Worm (Caenorhabditis elegans): ENCODE measurements around the gene che-12.
A peak's percentile ranks its signal among the peaks of the same experiment; 100 is the strongest.

che-12 gene

DNA sequence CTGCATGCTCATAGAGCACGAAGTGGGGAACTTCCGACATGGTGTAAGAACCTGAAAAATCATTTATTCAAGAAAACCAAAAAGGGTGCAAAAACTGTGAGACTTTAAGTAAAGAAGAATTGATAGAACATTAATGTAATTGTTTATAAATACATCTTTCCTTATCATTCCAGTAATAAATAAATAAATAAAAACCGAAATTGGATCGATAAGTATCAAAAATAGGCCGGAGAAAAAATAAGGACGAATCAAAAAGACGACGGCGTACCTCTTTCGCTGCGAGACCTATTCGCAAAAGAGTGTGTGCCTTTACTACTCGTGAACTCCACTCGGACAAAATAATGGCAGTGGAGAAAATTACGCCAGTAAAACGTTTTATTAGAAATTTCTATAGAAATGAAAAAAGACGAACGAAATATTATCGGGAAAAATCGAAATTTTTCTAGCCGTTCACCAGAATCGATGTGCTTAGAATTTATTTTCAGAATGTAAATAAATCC lies 45.8 kb upstream of the che-12 start, which contains the start of gene nol-56:
nol-56 (minus strand) TSS at position 51 of the 500 bp plus-strand sequence.
- TF ChIP-seq unc-130 (GFP tag; optimal IDR thresholded peaks at IDR 0.05): peak; percentile 64
- no peak for TF ChIP-seq unc-39 (tag; optimal IDR thresholded peaks at IDR 0.05)
- TF ChIP-seq nhr-25 (tag; optimal IDR thresholded peaks at IDR 0.05; ENCODE audit: borderline replicate concordance, insufficient read depth): peak; percentile 79
- TF ChIP-seq nhr-76 (tag; optimal IDR thresholded peaks at IDR 0.05): no peak
- no peak for TF ChIP-seq Y75B8A.6 (GFP tag; IDR thresholded peaks at IDR 0.05)
- TF ChIP-seq dpl-1 (GFP tag; optimal IDR thresholded peaks at IDR 0.05): peak; percentile 89
- TF ChIP-seq cey-2 (tag; optimal IDR thresholded peaks at IDR 0.05; ENCODE audit: borderline replicate concordance, insufficient read depth): no peak
- TF ChIP-seq madf-9 (GFP tag; conservative IDR thresholded peaks at IDR 0.05): no peak
- no peak for TF ChIP-seq jun-1 (tag; optimal IDR thresholded peaks at IDR 0.05)
- TF ChIP-seq ctbp-1 (GFP tag; IDR thresholded peaks at IDR 0.05): 0 out of 2 replicates have a peak, but pooled peaks have one; percentile 36
- no peak for TF ChIP-seq snpc-4 (tag; optimal IDR thresholded peaks at IDR 0.05)
- no peak for TF ChIP-seq lin-1 (GFP tag; IDR thresholded peaks at IDR 0.05)
- TF ChIP-seq zip-11 (GFP tag; IDR thresholded peaks at IDR 0.05): no peak
- TF ChIP-seq madf-5 (GFP tag; IDR thresholded peaks at IDR 0.05): no peak
- no peak for TF ChIP-seq pqm-1 (tag; optimal IDR thresholded peaks at IDR 0.05)
- TF ChIP-seq F49E8.2 (tag; optimal IDR thresholded peaks at IDR 0.05; ENCODE audit: borderline replicate concordance): peak; percentile 11
- TF ChIP-seq unc-62 (GFP tag; optimal IDR thresholded peaks at IDR 0.05 in 1 of 2): no peak
- no peak for TF ChIP-seq unc-62 (tag; optimal IDR thresholded peaks at IDR 0.05)
- TF ChIP-seq set-16 (GFP tag; IDR thresholded peaks at IDR 0.05): no peak
- TF ChIP-seq hlh-11 (tag; optimal IDR thresholded peaks at IDR 0.05): no peak
- TF ChIP-seq nhr-102 (tag; optimal IDR thresholded peaks at IDR 0.05): peak; percentile 34
- TF ChIP-seq rbr-2 (tag; optimal IDR thresholded peaks at IDR 0.05): peak; percentile 71
- TF ChIP-seq gei-8 (GFP tag; optimal IDR thresholded peaks at IDR 0.05): no peak
- TF ChIP-seq mep-1 (tag; optimal IDR thresholded peaks at IDR 0.05): peak; percentile 87
- peak in 1 of 2 experiments; percentile 36 for TF ChIP-seq mdl-1 (tag; optimal IDR thresholded peaks at IDR 0.05)
- no peak for TF ChIP-seq T26A8.4 (GFP tag; IDR thresholded peaks at IDR 0.05)
- TF ChIP-seq ztf-11 (tag; optimal IDR thresholded peaks at IDR 0.05): no peak
- no peak for TF ChIP-seq ceh-44 (GFP tag; IDR thresholded peaks at IDR 0.05)
- TF ChIP-seq mes-2 (tag; optimal IDR thresholded peaks at IDR 0.05; ENCODE audit: poor library complexity, severe bottlenecking): peak; percentile 93
- peak; percentile 62 for TF ChIP-seq nhr-6 (tag; optimal IDR thresholded peaks at IDR 0.05)
- TF ChIP-seq ztf-7 (tag; optimal IDR thresholded peaks at IDR 0.05): peak; percentile 62
- TF ChIP-seq lsy-2 (tag; optimal IDR thresholded peaks at IDR 0.05): peak in 1 of 2 experiments; percentile 94
- TF ChIP-seq lin-15B (tag; optimal IDR thresholded peaks at IDR 0.05): no peak
- no peak for TF ChIP-seq D1046.2 (GFP tag; IDR thresholded peaks at IDR 0.05)
- 0 out of 2 replicates have a peak, but pooled peaks have one; percentile 8 for TF ChIP-seq nhr-42 (GFP tag; IDR thresholded peaks at IDR 0.05)
- no peak for TF ChIP-seq sdz-12 (GFP tag; optimal IDR thresholded peaks at IDR 0.05)
- no peak for TF ChIP-seq Y48G9A.11 (GFP tag; IDR thresholded peaks at IDR 0.05)
- no peak for TF ChIP-seq spr-3 (GFP tag; optimal IDR thresholded peaks at IDR 0.05)
- TF ChIP-seq lin-13 (GFP tag; optimal IDR thresholded peaks at IDR 0.05): peak; percentile 52
- TF ChIP-seq daf-16 (GFP tag; optimal IDR thresholded peaks at IDR 0.05): peak in 1 of 2 experiments; percentile 4
- peak; percentile 62 for TF ChIP-seq daf-16 (tag; optimal IDR thresholded peaks at IDR 0.05)
- TF ChIP-seq snpc-1.2 (GFP tag; IDR thresholded peaks at IDR 0.05): no peak
- no peak for TF ChIP-seq daf-19 (GFP tag; conservative IDR thresholded peaks at IDR 0.05)
- TF ChIP-seq daf-12 (tag; optimal IDR thresholded peaks at IDR 0.05): no peak
- TF ChIP-seq php-3 (GFP tag; IDR thresholded peaks at IDR 0.05): no peak
- TF ChIP-seq lin-29 (GFP tag; IDR thresholded peaks at IDR 0.05): no peak
- TF ChIP-seq lin-38 (GFP tag; IDR thresholded peaks at IDR 0.05): peak; percentile 74
- peak; percentile 52 for TF ChIP-seq spr-1 (tag; optimal IDR thresholded peaks at IDR 0.05)
- TF ChIP-seq nhr-41 (GFP tag; IDR thresholded peaks at IDR 0.05): no peak
- TF ChIP-seq skn-1 (tag; optimal IDR thresholded peaks at IDR 0.05): no peak
- no peak for TF ChIP-seq ama-1 (optimal IDR thresholded peaks at IDR 0.05)
- TF ChIP-seq dmd-8 (GFP tag; IDR thresholded peaks at IDR 0.05): no peak

All from whole organism, L4 larva.